Worm (Caenorhabditis elegans): Measurements from ENCODE around the gene T21B4.15.

Gene T21B4.15

ce11 chrII:12506511-12506910 is 16.5 kb downstream of the T21B4.15 start:
- TF ChIP-seq unc-39 (tag; optimal IDR thresholded peaks at IDR 0.05) (no peak), nhr-76 (tag; optimal IDR thresholded peaks at IDR 0.05) (no peak), ces-1 (GFP tag; optimal IDR thresholded peaks at IDR 0.05) (no peak), ceh-83 (GFP tag; optimal IDR thresholded peaks at IDR 0.05) (no peak), lin-32 (GFP tag; optimal IDR thresholded peaks at IDR 0.05) (no peak), mep-1 (tag; optimal IDR thresholded peaks at IDR 0.05) (no peak), zip-8 (tag; optimal IDR thresholded peaks at IDR 0.05) (no peak), elt-1 (tag; optimal IDR thresholded peaks at IDR 0.05; ENCODE audit: borderline replicate concordance, insufficient read depth) (no peak)

ce11 chrII:12507038-12507437 is 17.0 kb downstream of the T21B4.15 start, which contains the start of gene srh-68:
srh-68 (plus strand) TSS chrII:12507338.
- TF ChIP-seq sem-2 (GFP tag; optimal IDR thresholded peaks at IDR 0.05) = no peak
- TF ChIP-seq zip-8 (tag; optimal IDR thresholded peaks at IDR 0.05) = no peak
- TF ChIP-seq ceh-43 (GFP tag; optimal IDR thresholded peaks at IDR 0.05) = no peak

- TF ChIP-seq M03D4.4 (tag; optimal IDR thresholded peaks at IDR 0.05) (no peak), hlh-1 (tag; optimal IDR thresholded peaks at IDR 0.05) (no peak), ces-1 (GFP tag; optimal IDR thresholded peaks at IDR 0.05) (no peak), pha-4 (tag; optimal IDR thresholded peaks at IDR 0.05) (no peak), lin-32 (GFP tag; optimal IDR thresholded peaks at IDR 0.05) (no peak), sptf-1 (tag; optimal IDR thresholded peaks at IDR 0.05) (no peak), lin-13 (tag; optimal IDR thresholded peaks at IDR 0.05) (no peak), tbx-8 (GFP tag; optimal IDR thresholded peaks at IDR 0.05) (no peak), unc-120 (tag; optimal IDR thresholded peaks at IDR 0.05; ENCODE audit: poor library complexity, severe bottlenecking) (no peak), drap-1 (GFP tag; optimal IDR thresholded peaks at IDR 0.05) (no peak), nhr-76 (tag; optimal IDR thresholded peaks at IDR 0.05) (no peak), zip-8 (tag; optimal IDR thresholded peaks at IDR 0.05) (no peak), ztf-11 (tag; optimal IDR thresholded peaks at IDR 0.05) (no peak), nhr-12 (tag; optimal IDR thresholded peaks at IDR 0.05) (no peak), ham-2 (GFP tag; optimal IDR thresholded peaks at IDR 0.05) (no peak), ceh-83 (GFP tag; optimal IDR thresholded peaks at IDR 0.05) (no peak), nhr-28 (tag; optimal IDR thresholded peaks at IDR 0.05) (no peak), elt-3 (tag; optimal IDR thresholded peaks at IDR 0.05) (no peak), ceh-39 (tag; optimal IDR thresholded peaks at IDR 0.05) (no peak), ceh-43 (GFP tag; optimal IDR thresholded peaks at IDR 0.05) (no peak)
Measured at ce11 chrII:12508650-12509049, 18.6 kb downstream of the T21B4.15 start, which contains the start of gene srh-67. srh-67 (plus strand) TSS chrII:12508950.

- TF ChIP-seq nhr-237 (tag; optimal IDR thresholded peaks at IDR 0.05) (no peak), M03D4.4 (tag; optimal IDR thresholded peaks at IDR 0.05) (no peak), nhr-12 (tag; optimal IDR thresholded peaks at IDR 0.05) (no peak), unc-120 (tag; optimal IDR thresholded peaks at IDR 0.05; ENCODE audit: poor library complexity, severe bottlenecking) (no peak), hlh-1 (tag; optimal IDR thresholded peaks at IDR 0.05) (no peak), blmp-1 (tag; optimal IDR thresholded peaks at IDR 0.05) (no peak), elt-3 (tag; optimal IDR thresholded peaks at IDR 0.05) (no peak), flh-1 (GFP tag; optimal IDR thresholded peaks at IDR 0.05) (no peak)
Measured at ce11 chrII:12511866-12512265, 21.9 kb downstream of the T21B4.15 start, which contains the start of gene srh-73. srh-73 (plus strand) TSS chrII:12512166.

- TF ChIP-seq mep-1 (tag; optimal IDR thresholded peaks at IDR 0.05) (no peak), ceh-83 (GFP tag; optimal IDR thresholded peaks at IDR 0.05) (no peak), ceh-39 (tag; optimal IDR thresholded peaks at IDR 0.05) (no peak), ceh-43 (GFP tag; optimal IDR thresholded peaks at IDR 0.05) (no peak), ham-2 (GFP tag; optimal IDR thresholded peaks at IDR 0.05) (no peak), unc-39 (tag; optimal IDR thresholded peaks at IDR 0.05) (no peak), sem-2 (GFP tag; optimal IDR thresholded peaks at IDR 0.05) (no peak), elt-3 (tag; optimal IDR thresholded peaks at IDR 0.05) (no peak), blmp-1 (tag; optimal IDR thresholded peaks at IDR 0.05) (no peak), ces-1 (GFP tag; optimal IDR thresholded peaks at IDR 0.05) (no peak)
Measured at ce11 chrII:12514620-12515019, 24.6 kb downstream of the T21B4.15 start, which contains the start of gene srh-69. srh-69 (minus strand) TSS chrII:12514720.

ce11 chrII:12516313-12516712 is 26.3 kb downstream of the T21B4.15 start, which contains the start of gene srh-61:
srh-61 (minus strand) TSS chrII:12516413.
- TF ChIP-seq pha-4 (tag; optimal IDR thresholded peaks at IDR 0.05) (no peak), bed-3 (GFP tag; optimal IDR thresholded peaks at IDR 0.05) (no peak), elt-1 (tag; optimal IDR thresholded peaks at IDR 0.05; ENCODE audit: borderline replicate concordance, insufficient read depth) (no peak), mls-2 (tag; optimal IDR thresholded peaks at IDR 0.05) (no peak), cnd-1 (tag; optimal IDR thresholded peaks at IDR 0.05) (no peak), sem-2 (GFP tag; optimal IDR thresholded peaks at IDR 0.05) (no peak), nhr-12 (tag; optimal IDR thresholded peaks at IDR 0.05) (no peak), mab-5 (tag; optimal IDR thresholded peaks at IDR 0.05) (no peak), tbx-8 (GFP tag; optimal IDR thresholded peaks at IDR 0.05) (no peak), nhr-2 (tag; optimal IDR thresholded peaks at IDR 0.05) (no peak), unc-39 (tag; optimal IDR thresholded peaks at IDR 0.05) (no peak), ztf-11 (tag; optimal IDR thresholded peaks at IDR 0.05) (no peak), ceh-39 (tag; optimal IDR thresholded peaks at IDR 0.05) (no peak)

All from whole organism, mixed stage, embryonic.